Worm (Caenorhabditis elegans) whole organism, L1 larva: ENCODE measurements around the gene B0281.4.

ENCODE experiments used
- C16A3.4 ChIP-seq: fragments of 150-350 bp; optimal IDR thresholded peaks from 2 replicates; lab custom pipeline; 2014; ENCODE audit warnings: missing biosample characterization, missing genetic modification characterization
- hlh-4 ChIP-seq: sonication (generic microtip); optimal IDR thresholded peaks from 2 replicates; lab custom pipeline; 2016; ENCODE audit warnings: mild to moderate bottlenecking, missing genetic modification characterization, missing compliant biosample characterization
- nhr-28 ChIP-seq: fragments of 150-350 bp; optimal IDR thresholded peaks from 2 replicates; lab custom pipeline; 2014; ENCODE audit warnings: missing biosample characterization, missing genetic modification characterization
- unc-86 ChIP-seq: sonication (generic microtip); optimal IDR thresholded peaks from 2 replicates; lab custom pipeline; 2016; ENCODE audit warnings: missing genetic modification characterization, missing compliant biosample characterization

ce11 chrII:2292549-2292948, 6.1 kb downstream of the B0281.4 start:
- TF ChIP-seq hlh-4 (tag; lab: Kevin White, UChicago): no peak
- TF ChIP-seq nhr-28: no peak
- TF ChIP-seq unc-86 (tag; lab: Kevin White, UChicago): no peak
- no peak for TF ChIP-seq C16A3.4 (tag; lab: Kevin White, UChicago)
